Worm (Caenorhabditis elegans) whole organism, late embryonic: Measurements from ENCODE around the gene C35A11.4.

Experiments
- K09A11.1 ChIP-seq: sonication (generic microtip); optimal IDR thresholded peaks from 2 replicates; lab custom pipeline; 2017; ENCODE audit warnings: antibody characterized with exemption, mild to moderate bottlenecking, missing genetic modification characterization, missing compliant biosample characterization; ENCODE audit not compliant: insufficient read depth
- ama-1 ChIP-seq: fragments of 150-350 bp; optimal IDR thresholded peaks from 2 replicates; lab custom pipeline; 2014
- gmeb-2 ChIP-seq: sonication (generic microtip); optimal IDR thresholded peaks from 2 replicates; lab custom pipeline; 2016; ENCODE audit warnings: missing genetic modification characterization, inconsistent platforms, missing compliant biosample characterization
- hlh-30 ChIP-seq: sonication (generic microtip); optimal IDR thresholded peaks from 2 replicates; lab custom pipeline; 2017; ENCODE audit warnings: antibody characterized with exemption, missing genetic modification characterization, missing compliant biosample characterization; ENCODE audit not compliant: insufficient read depth
- pha-4 ChIP-seq: fragments of 150-350 bp; optimal IDR thresholded peaks from 2 replicates; lab custom pipeline; 2018; ENCODE audit warnings: missing biosample characterization, missing genetic modification reagents, missing genetic modification characterization
- ttx-3 ChIP-seq: sonication (generic microtip); optimal IDR thresholded peaks from 2 replicates; lab custom pipeline; 2016; ENCODE audit warnings: missing genetic modification reagents, missing genetic modification characterization, missing compliant biosample characterization

- TF ChIP-seq pha-4 (tag; lab: Kevin White, UChicago) (no peak), K09A11.1 (tag; lab: Kevin White, UChicago) (no peak), ama-1 (lab: Kevin White, UChicago) (no peak), gmeb-2 (tag; lab: Kevin White, UChicago) (no peak), ttx-3 (no peak), hlh-30 (no peak)
Observed at ce11 chrV:5442366-5442765, 49.4 kb upstream of the C35A11.4 start.
